Fruit fly (Drosophila melanogaster) whole organism, embryonic: Measurements from ENCODE around the gene CG15923.

Experiments
- ATbp ChIP-seq: fragments of 200-800 bp; sonication (Bioruptor generic); optimal IDR thresholded peaks from 2 replicates; lab custom pipeline; 2017; ENCODE audit warnings: missing biosample characterization, mild to moderate bottlenecking, missing genetic modification characterization, missing genetic modification reagents
- BtbVII ChIP-seq: fragments of 200-800 bp; sonication (Bioruptor generic); optimal IDR thresholded peaks from 3 replicates; lab custom pipeline; 2017; ENCODE audit warnings: missing biosample characterization, mild to moderate bottlenecking, missing genetic modification characterization
- CG10147 ChIP-seq: fragments of 200-800 bp; sonication (Bioruptor generic); optimal IDR thresholded peaks from 2 replicates; lab custom pipeline; 2019; ENCODE audit warnings: missing biosample characterization, mild to moderate bottlenecking, missing genetic modification characterization, moderate library complexity
- CG11093 ChIP-seq: fragments of 200-800 bp; sonication (Bioruptor generic); IDR thresholded peaks from 3 replicates; pipeline ENCODE4 v1.3.6; 2022; ENCODE audit warnings: missing biosample characterization, missing genetic modification characterization
- CG11695 ChIP-seq: fragments of 200-800 bp; sonication (Bioruptor generic); IDR thresholded peaks from 3 replicates; pipeline ENCODE4 v1.3.6; 2022; ENCODE audit warnings: missing biosample characterization, missing genetic modification characterization
- CG13287 ChIP-seq: fragments of 200-800 bp; sonication (Bioruptor generic); IDR thresholded peaks from 2 replicates; pipeline ENCODE4 v1.3.6; 2022; ENCODE audit warnings: missing biosample characterization, missing genetic modification characterization; ENCODE audit not compliant: partially characterized antibody
- CG14965 ChIP-seq: fragments of 200-800 bp; sonication (Bioruptor generic); optimal IDR thresholded peaks from 2 replicates; lab custom pipeline; 2016; ENCODE audit warnings: missing biosample characterization, missing genetic modification characterization, borderline replicate concordance
- CG17912 ChIP-seq: fragments of 200-800 bp; sonication (Bioruptor generic); optimal IDR thresholded peaks from 2 replicates; lab custom pipeline; 2018; ENCODE audit warnings: missing biosample characterization, mild to moderate bottlenecking, missing genetic modification characterization
- CG2120 ChIP-seq: fragments of 200-800 bp; sonication (Bioruptor generic); optimal IDR thresholded peaks from 3 replicates; lab custom pipeline; 2016; ENCODE audit warnings: missing biosample characterization, missing genetic modification characterization
- CG2202 ChIP-seq: fragments of 200-800 bp; sonication (Bioruptor generic); optimal IDR thresholded peaks from 2 replicates; lab custom pipeline; 2018; ENCODE audit warnings: missing biosample characterization, mild to moderate bottlenecking, missing genetic modification characterization
- CG31388 ChIP-seq: fragments of 200-800 bp; sonication (Bioruptor generic); optimal IDR thresholded peaks from 2 replicates; lab custom pipeline; 2016; ENCODE audit warnings: missing biosample characterization, missing genetic modification characterization
- CG32772 ChIP-seq: fragments of 200-800 bp; sonication (Bioruptor generic); IDR thresholded peaks from 2 replicates; pipeline ENCODE4 v1.3.6; 2022; ENCODE audit warnings: missing biosample characterization, missing genetic modification characterization
- CG42726 ChIP-seq: fragments of 200-800 bp; sonication (Bioruptor generic); IDR thresholded peaks from 2 replicates; pipeline ENCODE4 v1.3.6; 2022; ENCODE audit warnings: missing biosample characterization, missing genetic modification characterization; ENCODE audit not compliant: partially characterized antibody
- CG7271 ChIP-seq: fragments of 200-800 bp; sonication (Bioruptor generic); optimal IDR thresholded peaks from 2 replicates; lab custom pipeline; 2018; ENCODE audit warnings: missing biosample characterization, mild to moderate bottlenecking, missing genetic modification characterization, moderate library complexity
- CG7556 ChIP-seq: fragments of 200-800 bp; sonication (Bioruptor generic); optimal IDR thresholded peaks from 2 replicates; lab custom pipeline; 2017; ENCODE audit warnings: missing biosample characterization, mild to moderate bottlenecking, missing genetic modification characterization
- CG7745 ChIP-seq: fragments of 200-800 bp; sonication (Bioruptor generic); optimal IDR thresholded peaks from 2 replicates; lab custom pipeline; 2018; ENCODE audit warnings: missing biosample characterization, mild to moderate bottlenecking, missing genetic modification characterization, moderate library complexity
- CG8359 ChIP-seq: fragments of 200-800 bp; sonication (Bioruptor generic); optimal IDR thresholded peaks from 2 replicates; lab custom pipeline; 2017; ENCODE audit warnings: missing biosample characterization, mild to moderate bottlenecking, missing genetic modification characterization, borderline replicate concordance
- CG9609 ChIP-seq: fragments of 200-800 bp; sonication (Bioruptor generic); optimal IDR thresholded peaks from 3 replicates; lab custom pipeline; 2016; ENCODE audit warnings: missing biosample characterization, missing genetic modification characterization
- Gug ChIP-seq: fragments of 200-800 bp; sonication (Bioruptor generic); IDR thresholded peaks from 4 replicates; pipeline ENCODE4 v1.3.6; 2022; ENCODE audit warnings: missing biosample characterization, missing genetic modification characterization
- HLHmδ ChIP-seq: fragments of 200-800 bp; sonication (Bioruptor generic); optimal IDR thresholded peaks from 2 replicates; lab custom pipeline; 2018; ENCODE audit warnings: missing biosample characterization, mild to moderate bottlenecking, missing genetic modification characterization, moderate library complexity
- Hmr ChIP-seq: fragments of 200-800 bp; sonication (Bioruptor generic); optimal IDR thresholded peaks from 3 replicates; lab custom pipeline; 2017; ENCODE audit warnings: mild to moderate bottlenecking, missing biosample characterization, missing genetic modification reagents, missing genetic modification characterization
- Jarid2 ChIP-seq: fragments of 200-800 bp; sonication (Bioruptor generic); optimal IDR thresholded peaks from 3 replicates; lab custom pipeline; 2017; ENCODE audit warnings: mild to moderate bottlenecking, missing biosample characterization, missing genetic modification reagents, missing genetic modification characterization
- Mad ChIP-seq: fragments of 200-800 bp; sonication (Bioruptor generic); optimal IDR thresholded peaks from 2 replicates; lab custom pipeline; 2016; ENCODE audit warnings: missing biosample characterization, missing genetic modification characterization
- Meics ChIP-seq: fragments of 200-800 bp; sonication (Bioruptor generic); optimal IDR thresholded peaks from 2 replicates; lab custom pipeline; 2017; ENCODE audit warnings: missing biosample characterization, mild to moderate bottlenecking, missing genetic modification characterization
- NC2β ChIP-seq: fragments of 200-800 bp; sonication (Bioruptor generic); optimal IDR thresholded peaks from 2 replicates; lab custom pipeline; 2016; ENCODE audit warnings: missing biosample characterization, missing genetic modification characterization
- NFAT ChIP-seq: fragments of 200-800 bp; sonication (Bioruptor generic); IDR thresholded peaks from 2 replicates; pipeline ENCODE4 v1.3.6; 2022; ENCODE audit warnings: missing biosample characterization, missing genetic modification characterization
- Usf ChIP-seq: fragments of 200-800 bp; sonication (Bioruptor generic); optimal IDR thresholded peaks from 2 replicates; lab custom pipeline; 2017; ENCODE audit warnings: missing genotype, missing biosample characterization, missing genetic modification characterization
- Xrp1 ChIP-seq: fragments of 200-800 bp; sonication (Bioruptor generic); IDR thresholded peaks from 2 replicates; pipeline ENCODE4 v1.3.6; 2022; ENCODE audit warnings: missing biosample characterization, missing genetic modification characterization
- bab2 ChIP-seq: fragments of 200-800 bp; sonication (Bioruptor generic); optimal IDR thresholded peaks from 2 replicates; lab custom pipeline; 2016; ENCODE audit warnings: missing biosample characterization, missing genetic modification characterization
- bbx ChIP-seq: fragments of 200-800 bp; sonication (Bioruptor generic); IDR thresholded peaks from 2 replicates; pipeline ENCODE4 v1.3.6; 2022; ENCODE audit warnings: missing biosample characterization, missing genetic modification characterization; ENCODE audit not compliant: partially characterized antibody
- cas ChIP-seq: fragments of 200-800 bp; sonication (Bioruptor generic); IDR thresholded peaks from 2 replicates; pipeline ENCODE4 v1.3.6; 2022; ENCODE audit warnings: missing biosample characterization, missing genetic modification characterization
- cato ChIP-seq: fragments of 200-800 bp; sonication (Bioruptor generic); optimal IDR thresholded peaks from 2 replicates; lab custom pipeline; 2016; ENCODE audit warnings: missing biosample characterization, missing genetic modification characterization, borderline replicate concordance
- chm ChIP-seq: fragments of 200-800 bp; sonication (Bioruptor generic); IDR thresholded peaks from 2 replicates; pipeline ENCODE4 v1.3.6; 2022; ENCODE audit warnings: missing biosample characterization, missing genetic modification characterization
- ci ChIP-seq: fragments of 200-800 bp; sonication (Bioruptor generic); IDR thresholded peaks from 3 replicates; pipeline ENCODE4 v1.3.6; 2022; ENCODE audit warnings: missing biosample characterization, missing genetic modification characterization
- crol ChIP-seq: fragments of 200-800 bp; sonication (Bioruptor generic); IDR thresholded peaks from 2 replicates; pipeline ENCODE4 v1.3.6; 2022; ENCODE audit warnings: missing biosample characterization, missing genetic modification characterization
- danr ChIP-seq: fragments of 200-800 bp; sonication (Bioruptor generic); IDR thresholded peaks from 2 replicates; pipeline ENCODE4 v1.3.6; 2022; ENCODE audit warnings: missing biosample characterization, missing genetic modification characterization
- h ChIP-seq: fragments of >200 bp; optimal IDR thresholded peaks from 2 replicates; lab custom pipeline; 2017
- kay ChIP-seq: fragments of 200-800 bp; sonication (Bioruptor generic); optimal IDR thresholded peaks from 2 replicates; lab custom pipeline; 2016; ENCODE audit warnings: missing biosample characterization, missing genetic modification characterization
- klu ChIP-seq: fragments of 200-800 bp; sonication (Bioruptor generic); IDR thresholded peaks from 2 replicates; pipeline ENCODE4 v1.3.6; 2022; ENCODE audit warnings: missing biosample characterization, missing genetic modification characterization
- lmd ChIP-seq: fragments of 200-800 bp; sonication (Bioruptor generic); IDR thresholded peaks from 2 replicates; pipeline ENCODE4 v1.3.6; 2022; ENCODE audit warnings: missing biosample characterization, missing genetic modification characterization
- lola ChIP-seq, 3 experiments: fragments of >200 bp in 2 of 3; fragments of 200-800 bp in 1 of 3; sonication (Bioruptor generic) in 1 of 3; optimal IDR thresholded peaks; 2 replicates each; lab custom pipeline; 2017 to 2019; ENCODE audit warnings: missing biosample characterization in 3 of 3, missing genetic modification characterization in 3 of 3, mild to moderate bottlenecking in 1 of 3, moderate library complexity in 1 of 3
- p53 ChIP-seq: fragments of 200-800 bp; sonication (Bioruptor generic); optimal IDR thresholded peaks from 2 replicates; lab custom pipeline; 2016; ENCODE audit warnings: missing biosample characterization, missing genetic modification characterization
- psq ChIP-seq: fragments of 200-800 bp; sonication (Bioruptor generic); optimal IDR thresholded peaks from 2 replicates; lab custom pipeline; 2017; ENCODE audit warnings: missing biosample characterization, missing genetic modification characterization
- sens-2 ChIP-seq: fragments of 200-800 bp; sonication (Bioruptor generic); IDR thresholded peaks from 2 replicates; pipeline ENCODE4 v1.3.6; 2022; ENCODE audit warnings: missing biosample characterization, missing genetic modification characterization
- slp2 ChIP-seq: fragments of 200-800 bp; sonication (Bioruptor generic); optimal IDR thresholded peaks from 2 replicates; lab custom pipeline; 2016; ENCODE audit warnings: missing biosample characterization, missing genetic modification characterization
- ssp ChIP-seq: fragments of 200-800 bp; sonication (Bioruptor generic); IDR thresholded peaks from 2 replicates; pipeline ENCODE4 v1.3.6; 2022; ENCODE audit warnings: missing biosample characterization, missing genetic modification characterization
- unc-4 ChIP-seq: fragments of 200-800 bp; sonication (Bioruptor generic); IDR thresholded peaks from 2 replicates; pipeline ENCODE4 v1.3.6; 2022; ENCODE audit warnings: missing biosample characterization, missing genetic modification characterization; ENCODE audit not compliant: partially characterized antibody
- vnd ChIP-seq: fragments of 200-800 bp; sonication (Bioruptor generic); IDR thresholded peaks from 3 replicates; pipeline ENCODE4 v1.3.6; 2022; ENCODE audit warnings: missing biosample characterization, missing genetic modification characterization; ENCODE audit not compliant: partially characterized antibody
- wor ChIP-seq: fragments of 200-800 bp; sonication (Bioruptor generic); IDR thresholded peaks from 2 replicates; pipeline ENCODE4 v1.3.6; 2022; ENCODE audit warnings: missing biosample characterization, missing genetic modification characterization
- zf30C ChIP-seq: fragments of 200-800 bp; sonication (Bioruptor generic); optimal IDR thresholded peaks from 3 replicates; lab custom pipeline; 2018; ENCODE audit warnings: missing biosample characterization, mild to moderate bottlenecking, missing genetic modification characterization

CG15923 gene

dm6 chr3R:20579816-20580215 is 36.9 kb downstream of the CG15923 start, which contains the start of the genes EloB and Srp14 (continued):
- TF ChIP-seq CG11093 (0 out of 3 replicates have a peak, but pooled peaks have one; percentile 11), wor (GFP tag; lab: Robert Waterston, UW) (0 out of 2 replicates have a peak, but pooled peaks have one; percentile 33), ATbp (GFP tag; lab: Kevin White, UChicago) (peak; percentile 24), zf30C (GFP tag; lab: Kevin White, UChicago) (no peak), CG2120 (GFP tag; lab: Kevin White, UChicago) (peak; percentile 92), CG7745 (tag; lab: Kevin White, UChicago) (peak; percentile 33), chm (peak; percentile 82), NC2β (GFP tag; lab: Kevin White, UChicago) (peak; percentile 86), CG17912 (peak; percentile 64), cas (GFP tag; lab: Robert Waterston, UW) (peak; percentile 55; the same call in 1 of the 2 replicates), Hmr (GFP tag; lab: Kevin White, UChicago) (no peak), cato (peak; percentile 55), psq (GFP tag; lab: Kevin White, UChicago) (no peak), p53 (GFP tag; lab: Kevin White, UChicago) (peak; percentile 56), bab2 (GFP tag; lab: Kevin White, UChicago) (peak; percentile 83), ssp (GFP tag; lab: Robert Waterston, UW) (peak; percentile 54), CG2202 (peak; percentile 67), CG9609 (peak; percentile 69), danr (GFP tag; lab: Robert Waterston, UW) (peak; percentile 55), h (lab: Kevin White, UChicago) (no peak), Mad (GFP tag; lab: Kevin White, UChicago) (peak; percentile 88), Gug (GFP tag; lab: Robert Waterston, UW) (peak; percentile 86), BtbVII (GFP tag; lab: Kevin White, UChicago) (peak; percentile 65), lola (GFP tag; optimal IDR thresholded peaks at IDR 0.05; lab: Kevin White, UChicago) (peak in 1 of 3 experiments; percentile 77), CG14965 (no peak), bbx (peak; percentile 96), crol (GFP tag; lab: Robert Waterston, UW) (peak; percentile 52; the same call in 1 of the 2 replicates), unc-4 (peak; percentile 98), CG8359 (GFP tag; lab: Kevin White, UChicago) (no peak), kay (GFP tag; lab: Kevin White, UChicago) (peak; percentile 63), CG11695 (peak; percentile 74), vnd (GFP tag; lab: Robert Waterston, UW) (peak; percentile 94), Meics (peak; percentile 81), klu (GFP tag; lab: Robert Waterston, UW) (peak; percentile 58; the same call in 1 of the 2 replicates), ci (GFP tag; lab: Robert Waterston, UW) (peak; percentile 76), CG42726 (peak; percentile 95), NFAT (peak; percentile 86), slp2 (peak; percentile 70), Xrp1 (GFP tag; lab: Robert Waterston, UW) (peak; percentile 77; the same call in 1 of the 2 replicates), CG7556 (GFP tag; lab: Kevin White, UChicago) (peak; percentile 68), CG7271 (tag; lab: Kevin White, UChicago) (no peak), HLHmδ (GFP tag; lab: Kevin White, UChicago) (no peak), CG32772 (GFP tag; lab: Robert Waterston, UW) (peak; percentile 53), Usf (GFP tag; lab: Kevin White, UChicago) (peak; percentile 19), CG13287 (GFP tag; lab: Robert Waterston, UW) (peak; percentile 98), CG31388 (GFP tag; lab: Kevin White, UChicago) (peak; percentile 46), Jarid2 (GFP tag; lab: Kevin White, UChicago) (no peak), CG10147 (GFP tag; lab: Kevin White, UChicago) (peak; percentile 84), lmd (GFP tag; lab: Robert Waterston, UW) (peak; percentile 78), sens-2 (GFP tag; lab: Robert Waterston, UW) (no peak)
